Fruit fly (Drosophila melanogaster) whole organism, pupa: ENCODE measurements around the gene Gas8.

Experiments
- CG10348 ChIP-seq: fragments of 200-800 bp; sonication (Bioruptor generic); IDR thresholded peaks from 2 replicates; pipeline ENCODE4 v1.3.6; 2022; ENCODE audit warnings: missing biosample characterization, missing genetic modification characterization
- CG12605 ChIP-seq: fragments of 200-800 bp; sonication (Bioruptor generic); IDR thresholded peaks from 2 replicates; pipeline ENCODE4 v1.3.6; 2022; ENCODE audit warnings: missing biosample characterization, missing genetic modification characterization
- CG13204 ChIP-seq: fragments of 200-800 bp; sonication (Bioruptor generic); optimal IDR thresholded peaks from 2 replicates; lab custom pipeline; 2018; ENCODE audit warnings: missing biosample characterization, mild to moderate bottlenecking, missing genetic modification characterization, moderate library complexity
- CG14655 ChIP-seq: fragments of 200-800 bp; sonication (Bioruptor generic); optimal IDR thresholded peaks from 3 replicates; lab custom pipeline; 2017; ENCODE audit warnings: mild to moderate bottlenecking, missing biosample characterization, missing genetic modification reagents, missing genetic modification characterization
- CG15710 ChIP-seq: fragments of 200-800 bp; sonication (Bioruptor generic); optimal IDR thresholded peaks from 2 replicates; lab custom pipeline; 2018; ENCODE audit warnings: missing biosample characterization, mild to moderate bottlenecking, missing genetic modification characterization, moderate library complexity
- CG17806 ChIP-seq: fragments of 200-800 bp; sonication (Bioruptor generic); optimal IDR thresholded peaks from 2 replicates; lab custom pipeline; 2018; ENCODE audit warnings: missing biosample characterization, mild to moderate bottlenecking, missing genetic modification characterization, moderate library complexity
- CG32121 ChIP-seq: fragments of 200-800 bp; sonication (Bioruptor generic); IDR thresholded peaks from 2 replicates; pipeline ENCODE4 v1.3.6; 2022; ENCODE audit warnings: missing biosample characterization, missing genetic modification characterization
- CG34367 ChIP-seq: fragments of 200-800 bp; sonication (Bioruptor generic); optimal IDR thresholded peaks from 2 replicates; lab custom pipeline; 2018; ENCODE audit warnings: missing biosample characterization, mild to moderate bottlenecking, missing genetic modification characterization
- CG4496 ChIP-seq: fragments of 200-800 bp; sonication (Bioruptor generic); IDR thresholded peaks from 3 replicates; pipeline ENCODE4 v1.3.6; 2022; ENCODE audit warnings: missing biosample characterization, missing genetic modification characterization
- CG8159 ChIP-seq: fragments of 200-800 bp; sonication (Bioruptor generic); optimal IDR thresholded peaks from 3 replicates; lab custom pipeline; 2018; ENCODE audit warnings: missing biosample characterization, mild to moderate bottlenecking, missing genetic modification characterization, moderate library complexity
- CG8301 ChIP-seq: fragments of 200-800 bp; sonication (Bioruptor generic); optimal IDR thresholded peaks from 2 replicates; lab custom pipeline; 2018; ENCODE audit warnings: missing biosample characterization, mild to moderate bottlenecking, missing genetic modification characterization
- CG9948 ChIP-seq: fragments of 200-800 bp; sonication (Bioruptor generic); optimal IDR thresholded peaks from 2 replicates; lab custom pipeline; 2018; ENCODE audit warnings: missing biosample characterization, mild to moderate bottlenecking, missing genetic modification characterization, moderate library complexity
- D1 ChIP-seq: fragments of 200-800 bp; sonication (Bioruptor generic); optimal IDR thresholded peaks from 2 replicates; lab custom pipeline; 2018; ENCODE audit warnings: missing biosample characterization, mild to moderate bottlenecking, missing genetic modification characterization, moderate library complexity
- EcR ChIP-seq: fragments of 200-800 bp; sonication (Bioruptor generic); optimal IDR thresholded peaks from 3 replicates; lab custom pipeline; 2019; ENCODE audit warnings: missing biosample characterization, missing genetic modification characterization, mild to moderate bottlenecking, moderate library complexity, missing genetic modification reagents
- Ets98B ChIP-seq: fragments of 200-800 bp; sonication (Bioruptor generic); IDR thresholded peaks from 2 replicates; pipeline ENCODE4 v1.3.6; 2022; ENCODE audit warnings: missing biosample characterization, missing genetic modification characterization
- Pif1A ChIP-seq: fragments of 200-800 bp; sonication (Bioruptor generic); optimal IDR thresholded peaks from 3 replicates; lab custom pipeline; 2016; ENCODE audit warnings: missing biosample characterization, missing genetic modification characterization
- Pif1B ChIP-seq: fragments of 200-800 bp; sonication (Bioruptor generic); optimal IDR thresholded peaks from 3 replicates; lab custom pipeline; 2016; ENCODE audit warnings: missing biosample characterization, missing genetic modification characterization
- Snoo ChIP-seq: fragments of 200-800 bp; sonication (Bioruptor generic); optimal IDR thresholded peaks from 3 replicates; lab custom pipeline; 2017; ENCODE audit warnings: missing biosample characterization, mild to moderate bottlenecking, missing genetic modification characterization, inconsistent platforms
- fd96Ca ChIP-seq: fragments of 200-800 bp; sonication (Bioruptor generic); IDR thresholded peaks from 3 replicates; pipeline ENCODE4 v1.3.6; 2022; ENCODE audit warnings: missing biosample characterization, missing genetic modification characterization
- gl ChIP-seq: fragments of 200-800 bp; sonication (Bioruptor generic); optimal IDR thresholded peaks from 2 replicates; lab custom pipeline; 2018; ENCODE audit warnings: missing biosample characterization, mild to moderate bottlenecking, missing genetic modification characterization
- rn ChIP-seq: fragments of 200-800 bp; sonication (Bioruptor generic); IDR thresholded peaks from 2 replicates; pipeline ENCODE4 v1.3.6; 2022; ENCODE audit warnings: missing biosample characterization, missing genetic modification characterization

Gene Gas8

dm6 chrX:3481034-3481433, 23.6 kb downstream of the Gas8 start:
- TF ChIP-seq CG8159 (no peak), rn (GFP tag; lab: Robert Waterston, UW) (no peak), fd96Ca (GFP tag; lab: Robert Waterston, UW) (no peak), gl (no peak), Ets98B (peak; percentile 40; the same call in 1 of the 2 replicates), D1 (tag; lab: Kevin White, UChicago) (peak; percentile 33), CG32121 (GFP tag; lab: Robert Waterston, UW) (no peak), EcR (GFP tag; lab: Kevin White, UChicago) (peak; percentile 43), CG15710 (no peak), CG14655 (GFP tag; lab: Kevin White, UChicago) (no peak), CG10348 (GFP tag; lab: Robert Waterston, UW) (no peak), CG8301 (no peak), CG12605 (GFP tag; lab: Robert Waterston, UW) (no peak), CG13204 (no peak), Snoo (tag; lab: Kevin White, UChicago) (no peak), Pif1A (GFP tag; lab: Kevin White, UChicago) (no peak), CG9948 (no peak), CG34367 (tag; lab: Kevin White, UChicago) (no peak), Pif1B (GFP tag; lab: Kevin White, UChicago) (no peak), CG4496 (peak; percentile 34; the same call in 1 of the 3 replicates), CG17806 (no peak)

- TF ChIP-seq CG14655 (GFP tag; lab: Kevin White, UChicago) (peak; percentile 85), CG12605 (GFP tag; lab: Robert Waterston, UW) (peak; percentile 68), CG9948 (peak; percentile 69), CG13204 (no peak), EcR (GFP tag; lab: Kevin White, UChicago) (no peak), CG8159 (peak; percentile 74), Pif1A (GFP tag; lab: Kevin White, UChicago) (peak; percentile 72), rn (GFP tag; lab: Robert Waterston, UW) (peak; percentile 61), CG15710 (peak; percentile 64), gl (peak; percentile 18), CG34367 (tag; lab: Kevin White, UChicago) (peak; percentile 63), fd96Ca (GFP tag; lab: Robert Waterston, UW) (peak; percentile 52; the same call in 2 of the 3 replicates), CG17806 (peak; percentile 73), CG4496 (peak; percentile 87), Snoo (tag; lab: Kevin White, UChicago) (peak; percentile 69), Ets98B (peak; percentile 74), D1 (tag; lab: Kevin White, UChicago) (peak; percentile 26), CG32121 (GFP tag; lab: Robert Waterston, UW) (peak; percentile 65), CG10348 (GFP tag; lab: Robert Waterston, UW) (peak; percentile 22; the same call in 1 of the 2 replicates), CG8301 (peak; percentile 78), Pif1B (GFP tag; lab: Kevin White, UChicago) (peak; percentile 67)
Observed at dm6 chrX:3476009-3476408, 28.6 kb downstream of the Gas8 start.

- TF ChIP-seq CG4496 (peak; percentile 87), Pif1B (GFP tag; lab: Kevin White, UChicago) (peak; percentile 77), fd96Ca (GFP tag; lab: Robert Waterston, UW) (peak; percentile 72; the same call in 2 of the 3 replicates), CG32121 (GFP tag; lab: Robert Waterston, UW) (peak; percentile 73), D1 (tag; lab: Kevin White, UChicago) (peak; percentile 76), CG9948 (peak; percentile 88), CG17806 (peak; percentile 80), EcR (GFP tag; lab: Kevin White, UChicago) (peak; percentile 49), Ets98B (peak; percentile 50), CG12605 (GFP tag; lab: Robert Waterston, UW) (peak; percentile 88), rn (GFP tag; lab: Robert Waterston, UW) (peak; percentile 31; the same call in 1 of the 2 replicates), Pif1A (GFP tag; lab: Kevin White, UChicago) (peak; percentile 80), CG34367 (tag; lab: Kevin White, UChicago) (peak; percentile 89), CG14655 (GFP tag; lab: Kevin White, UChicago) (peak; percentile 82), CG15710 (peak; percentile 92), Snoo (tag; lab: Kevin White, UChicago) (peak; percentile 78), gl (peak; percentile 87), CG8159 (peak; percentile 93), CG8301 (peak; percentile 75), CG13204 (peak; percentile 85), CG10348 (GFP tag; lab: Robert Waterston, UW) (no peak)
Observed at dm6 chrX:3474476-3475439, 29.9 kb downstream of the Gas8 start, which contains the start of gene CG12206. TSS of gene CG12206 (minus strand) at chrX:3474524.

- TF ChIP-seq CG15710 (peak; percentile 10), CG13204 (no peak), Pif1B (GFP tag; lab: Kevin White, UChicago) (no peak), Pif1A (GFP tag; lab: Kevin White, UChicago) (no peak)
Observed at dm6 chrX:3473636-3474035, 31.0 kb downstream of the Gas8 start.

- TF ChIP-seq CG10348 (GFP tag; lab: Robert Waterston, UW) = no peak
- no peak for TF ChIP-seq rn (GFP tag; lab: Robert Waterston, UW)
- TF ChIP-seq, all 21 proteins: peak for 0
Observed at dm6 chrX:3470467-3471079, 34.1 kb downstream of the Gas8 start.
